Fruit fly (Drosophila melanogaster) Kc167 (cell line): ENCODE measurements around the gene Uch-L5.

ENCODE experiments used
- Myc ChIP-seq: fragments of >200 bp; optimal IDR thresholded peaks from 2 replicates; lab custom pipeline; 2017; ENCODE audit warnings: missing external identifiers
- h ChIP-seq: fragments of >200 bp; optimal IDR thresholded peaks from 3 replicates; lab custom pipeline; 2018; ENCODE audit warnings: missing external identifiers
- psq ChIP-seq: fragments of >200 bp; optimal IDR thresholded peaks from 2 replicates; lab custom pipeline; 2017; ENCODE audit warnings: missing external identifiers

DNA sequence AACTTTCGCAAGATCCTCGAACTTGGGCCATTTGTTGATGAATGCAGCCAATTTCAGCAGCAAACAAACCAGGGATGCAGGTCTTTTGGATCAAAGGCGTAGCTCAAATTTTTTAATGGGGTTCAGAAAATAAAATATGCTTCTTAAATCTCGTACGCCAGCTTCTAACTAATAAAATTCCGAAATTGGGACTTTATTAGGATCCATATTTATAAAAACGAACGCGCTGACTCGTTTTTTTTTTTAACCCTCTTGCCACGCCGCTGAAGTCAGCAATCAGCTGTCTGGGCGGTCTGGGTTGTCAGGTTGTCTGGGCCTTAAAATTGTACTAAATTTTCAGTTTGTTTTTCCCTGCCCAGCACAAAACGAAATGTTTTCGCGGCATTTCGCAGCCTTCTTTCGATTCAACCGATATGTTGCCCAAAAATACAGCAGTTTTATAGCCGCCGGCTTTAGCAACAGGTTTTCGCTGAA lies 19.1 kb downstream of the Uch-L5 start, which contains the start of gene CG3437:
- no peak for TF ChIP-seq Myc (lab: Kevin White, UChicago)
- no peak for TF ChIP-seq psq (lab: Kevin White, UChicago)
- TF ChIP-seq h (lab: Kevin White, UChicago), result no peak
